Fruit fly (Drosophila melanogaster) whole organism, embryonic: ENCODE data around the gene Tasp1.

Experiments used
- CG17568 ChIP-seq: fragments of 200-800 bp; sonication (Bioruptor generic); optimal IDR thresholded peaks from 2 replicates; lab custom pipeline; 2018; ENCODE audit warnings: missing biosample characterization, mild to moderate bottlenecking, missing genetic modification characterization, moderate library complexity
- CG3847 ChIP-seq: fragments of 200-800 bp; sonication (Bioruptor generic); IDR thresholded peaks from 2 replicates; pipeline ENCODE4 v1.3.6; 2022; ENCODE audit warnings: missing biosample characterization, missing genetic modification characterization
- Hey ChIP-seq: fragments of 200-800 bp; sonication (Bioruptor generic); optimal IDR thresholded peaks from 3 replicates; lab custom pipeline; 2018; ENCODE audit warnings: missing biosample characterization, mild to moderate bottlenecking, missing genetic modification characterization
- Spps ChIP-seq: fragments of 200-800 bp; sonication (Bioruptor generic); optimal IDR thresholded peaks from 2 replicates; lab custom pipeline; 2018; ENCODE audit warnings: missing biosample characterization, mild to moderate bottlenecking, missing genetic modification characterization
- fru ChIP-seq: fragments of >200 bp; optimal IDR thresholded peaks from 2 replicates; lab custom pipeline; 2017

DNA sequence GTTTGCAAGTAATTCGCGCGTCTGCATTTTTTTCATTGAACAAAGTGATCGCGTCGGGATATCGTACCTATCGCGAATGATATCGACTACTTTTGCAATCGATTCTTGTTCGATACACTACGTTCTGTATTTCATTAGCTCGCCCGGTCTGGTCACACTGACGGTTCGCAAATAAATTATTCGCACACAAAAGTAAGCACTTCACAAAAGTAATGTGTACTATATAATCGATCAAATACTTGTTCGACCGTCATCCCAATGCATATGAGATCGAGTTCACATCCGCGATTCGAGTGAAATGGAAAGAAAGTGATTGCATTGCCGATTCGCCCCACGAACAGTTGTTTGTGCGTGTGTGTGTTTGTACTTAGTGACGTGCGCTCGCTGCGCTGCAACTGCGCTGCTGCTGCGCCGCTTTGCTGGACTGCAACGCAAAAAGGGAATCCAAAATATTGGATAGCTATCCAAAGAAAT lies 3.0 kb upstream of the Tasp1 start, which contains the start of the genes CG5235 and ClC-c:
- TF ChIP-seq Spps (tag; lab: Kevin White, UChicago): no peak
- no peak for TF ChIP-seq Hey (tag; lab: Kevin White, UChicago)
- TF ChIP-seq CG17568 (GFP tag; lab: Kevin White, UChicago): no peak
- TF ChIP-seq fru: no peak
- 0 out of 2 replicates have a peak, but pooled peaks have one; percentile 12 for TF ChIP-seq CG3847 (GFP tag; lab: Robert Waterston, UW)
